Worm (Caenorhabditis elegans): ENCODE measurements around the gene sqv-7.
A peak's percentile ranks its signal among the peaks of the same experiment; 100 is the strongest.
"Not testable (repeated sequence)": the region's sequence is repeated elsewhere in the genome, so short reads cannot be mapped to it uniquely, and the experiment has no call there.

Gene sqv-7

DNA sequence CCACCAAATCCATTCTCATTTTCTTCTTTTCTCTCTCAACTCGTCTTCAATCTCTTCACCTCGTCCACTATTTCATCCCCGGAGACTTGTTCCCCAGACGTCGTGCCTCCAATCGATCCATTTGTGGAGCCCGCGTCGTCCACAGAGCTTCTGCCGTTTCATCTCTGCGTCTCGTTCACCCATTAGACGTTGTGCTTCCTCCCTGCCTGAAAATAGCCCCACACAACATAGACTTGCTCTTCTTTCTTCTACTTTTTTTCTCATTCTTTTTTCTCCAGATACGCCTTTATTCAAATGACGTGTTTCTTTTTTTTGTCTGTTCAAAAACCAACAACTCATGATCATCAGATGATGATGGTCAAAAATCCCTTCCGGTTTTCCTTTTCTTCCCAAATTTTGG lies 19.5 kb downstream of the sqv-7 start (continued):
- TF ChIP-seq ZK546.5 (tag; optimal IDR thresholded peaks at IDR 0.05) (no peak), ceh-28 (tag; optimal IDR thresholded peaks at IDR 0.05) (peak; percentile 50), Y105C5A.15 (GFP tag; IDR thresholded peaks at IDR 0.05) (no peak), spr-1 (tag; optimal IDR thresholded peaks at IDR 0.05) (no peak), ceh-20 (GFP tag; IDR thresholded peaks at IDR 0.05) (peak; percentile 77), daf-12 (tag; optimal IDR thresholded peaks at IDR 0.05) (no peak), php-3 (GFP tag; IDR thresholded peaks at IDR 0.05) (no peak), tag-97 (GFP tag; IDR thresholded peaks at IDR 0.05) (no peak), hif-1 (tag; optimal IDR thresholded peaks at IDR 0.05) (peak in 1 of 2 experiments; percentile 33), fkh-10 (GFP tag; optimal IDR thresholded peaks at IDR 0.05) (peak; percentile 87), cey-2 (tag; optimal IDR thresholded peaks at IDR 0.05; ENCODE audit: borderline replicate concordance, insufficient read depth) (no peak), F37D6.2 (tag; optimal IDR thresholded peaks at IDR 0.05) (peak; percentile 43), lin-29 (GFP tag; IDR thresholded peaks at IDR 0.05) (no peak), lsy-2 (tag; optimal IDR thresholded peaks at IDR 0.05) (peak in 1 of 2 experiments; percentile 66), vab-7 (GFP tag; IDR thresholded peaks at IDR 0.05) (peak; percentile 28; the same call in 1 of the 2 replicates), zfp-3 (GFP tag; conservative IDR thresholded peaks at IDR 0.05) (no peak), nhr-11 (tag; optimal IDR thresholded peaks at IDR 0.05) (peak; percentile 3), unc-130 (GFP tag; optimal IDR thresholded peaks at IDR 0.05) (no peak), ama-1 (optimal IDR thresholded peaks at IDR 0.05) (no peak), pqm-1 (tag; optimal IDR thresholded peaks at IDR 0.05) (no peak), hmg-1.1 (GFP tag; IDR thresholded peaks at IDR 0.05) (peak; percentile 64), hlh-30 (tag; optimal IDR thresholded peaks at IDR 0.05; ENCODE audit: insufficient read depth) (peak; percentile 59), ctbp-1 (GFP tag; IDR thresholded peaks at IDR 0.05) (peak; percentile 57; the same call in 1 of the 2 replicates)

DNA sequence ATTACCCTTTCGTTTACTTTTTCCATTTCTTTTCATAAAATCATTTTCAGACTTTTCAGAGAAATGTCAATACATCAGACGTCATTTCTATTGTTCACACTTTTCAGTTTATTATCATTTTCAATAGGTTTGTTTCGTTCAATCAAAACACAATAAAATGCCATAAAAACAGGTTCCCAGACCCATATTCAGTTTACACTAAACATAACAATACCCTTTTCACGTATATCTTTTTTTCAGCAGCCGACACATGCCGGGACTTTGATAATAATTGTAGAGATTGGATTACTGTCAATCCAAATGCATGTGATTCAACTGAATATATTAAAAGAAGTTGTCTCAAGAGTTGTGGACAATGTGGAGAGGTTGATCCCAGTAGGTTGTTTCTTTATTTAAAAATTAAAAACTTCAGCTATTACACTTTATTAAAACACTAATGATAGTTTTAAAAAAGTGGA lies 22.6 kb downstream of the sqv-7 start, which contains the start of gene C15F1.1:
C15F1.1 (plus strand) TSS at position 51 of the 458 bp plus-strand sequence.
- TF ChIP-seq lin-29 (GFP tag; IDR thresholded peaks at IDR 0.05), result no peak
- TF ChIP-seq mes-2 (tag; optimal IDR thresholded peaks at IDR 0.05; ENCODE audit: poor library complexity, severe bottlenecking), result no peak
- TF ChIP-seq nhr-11 (tag; optimal IDR thresholded peaks at IDR 0.05), result no peak
- TF ChIP-seq unc-130 (GFP tag; optimal IDR thresholded peaks at IDR 0.05), result no peak
- TF ChIP-seq cey-2 (tag; optimal IDR thresholded peaks at IDR 0.05; ENCODE audit: borderline replicate concordance, insufficient read depth), result no peak

DNA sequence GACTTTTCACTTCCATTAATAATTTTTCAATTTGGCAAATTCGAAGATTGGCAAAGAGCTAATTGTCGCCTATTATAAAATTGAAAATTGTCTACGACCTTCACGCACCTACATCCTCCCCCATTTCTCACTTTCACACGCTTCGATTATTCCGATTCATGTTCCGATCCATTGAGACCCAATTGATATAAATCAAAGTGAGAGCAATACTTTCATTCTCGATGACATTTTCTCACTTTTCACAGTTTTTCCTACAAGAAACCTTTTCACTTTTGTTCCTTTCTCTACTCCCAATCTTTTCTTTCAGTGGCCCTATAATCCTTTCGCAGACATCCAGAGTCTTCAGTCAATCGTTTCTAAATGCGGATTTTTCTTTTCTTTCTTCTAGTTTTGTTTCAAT lies 32.8 kb downstream of the sqv-7 start, which contains the start of gene C15F1.2:
C15F1.2 (plus strand) TSS at position 308 of the 400 bp plus-strand sequence.
- TF ChIP-seq unc-62 (GFP tag; optimal IDR thresholded peaks at IDR 0.05 in 1 of 2) (peak in 1 of 2 experiments; percentile 9), unc-62 (tag; optimal IDR thresholded peaks at IDR 0.05) (no peak), ces-1 (GFP tag; optimal IDR thresholded peaks at IDR 0.05) (no peak)

DNA sequence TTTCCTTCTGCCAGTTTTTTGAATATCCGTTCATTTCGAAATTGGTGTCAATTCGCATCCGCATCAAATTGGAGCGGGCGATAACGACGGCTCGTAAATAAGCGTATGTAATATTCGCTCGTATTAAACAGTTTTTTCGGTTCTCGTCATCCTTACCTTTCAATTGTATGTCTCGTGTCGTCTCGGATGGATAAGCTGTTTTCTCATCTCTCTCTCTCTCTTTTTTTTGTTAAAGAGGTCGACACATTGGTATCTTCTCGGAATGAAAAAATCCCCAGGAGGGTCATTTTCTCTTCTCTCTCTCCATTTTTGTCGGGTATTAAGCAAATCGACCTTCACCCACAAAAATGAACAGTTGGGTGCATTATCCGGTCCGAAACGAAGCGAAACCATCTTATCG lies 33.6 kb downstream of the sqv-7 start:
- peak; percentile 11 for TF ChIP-seq nhr-28 (tag; optimal IDR thresholded peaks at IDR 0.05)
- TF ChIP-seq F49E8.2 (tag; optimal IDR thresholded peaks at IDR 0.05; ENCODE audit: borderline replicate concordance), result no peak

DNA sequence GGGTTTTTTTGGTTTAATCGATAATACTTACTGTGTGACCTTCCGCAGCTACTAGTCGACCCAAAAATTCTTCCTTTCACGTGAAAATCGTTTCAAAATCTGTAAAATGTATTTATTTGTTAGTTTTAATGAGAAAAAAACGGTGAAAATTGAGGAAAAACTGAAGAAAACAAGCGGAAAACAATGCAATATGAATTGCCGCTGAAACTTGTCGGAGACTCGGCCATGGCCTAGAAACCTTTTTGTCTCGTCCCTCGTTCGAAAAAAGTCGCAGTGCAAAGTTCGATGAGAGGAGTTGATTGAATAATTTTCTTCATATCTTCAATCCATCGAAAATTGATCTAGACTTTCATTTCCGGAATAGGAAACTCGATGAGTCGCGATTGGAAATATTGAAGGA lies 34.8 kb downstream of the sqv-7 start, which contains the start of gene C15F1.8:
C15F1.8 (minus strand) TSS at position 101 of the 400 bp plus-strand sequence.
- TF ChIP-seq fkh-10 (GFP tag; optimal IDR thresholded peaks at IDR 0.05); lin-13 (GFP tag; optimal IDR thresholded peaks at IDR 0.05); F44E2.7 (GFP tag; IDR thresholded peaks at IDR 0.05): not testable (repeated sequence)

DNA sequence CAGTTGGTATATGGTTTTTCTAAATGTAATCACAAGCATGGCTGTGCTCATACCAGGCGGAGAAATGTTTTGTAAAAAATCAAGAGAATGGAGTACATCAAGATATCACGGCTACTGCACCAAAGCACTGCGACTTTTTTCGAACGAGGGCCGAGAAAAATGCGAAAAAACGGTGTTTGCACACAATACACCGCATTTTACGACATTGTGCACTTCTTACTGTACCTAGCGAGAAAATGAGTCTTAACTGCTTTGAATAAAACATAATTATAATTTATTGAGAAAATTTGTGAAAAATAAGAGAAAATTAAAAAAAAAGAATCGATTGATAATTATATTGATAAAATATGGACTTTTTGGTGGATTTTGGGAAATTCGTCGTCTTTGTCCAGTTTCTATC lies 36.8 kb downstream of the sqv-7 start:
- TF ChIP-seq nhr-42 (GFP tag; IDR thresholded peaks at IDR 0.05) (no peak), mdl-1 (tag; optimal IDR thresholded peaks at IDR 0.05) (no peak), pqm-1 (tag; optimal IDR thresholded peaks at IDR 0.05) (no peak), F10B5.3 (tag; optimal IDR thresholded peaks at IDR 0.05) (no peak), mes-2 (tag; optimal IDR thresholded peaks at IDR 0.05; ENCODE audit: poor library complexity, severe bottlenecking) (peak; percentile 35), attf-4 (tag; optimal IDR thresholded peaks at IDR 0.05) (no peak), rbr-2 (tag; optimal IDR thresholded peaks at IDR 0.05) (no peak), dpl-1 (GFP tag; optimal IDR thresholded peaks at IDR 0.05) (peak; percentile 20), duxl-1 (tag; optimal IDR thresholded peaks at IDR 0.05; ENCODE audit: poor library complexity) (no peak), daf-12 (tag; optimal IDR thresholded peaks at IDR 0.05) (no peak), lsy-2 (tag; optimal IDR thresholded peaks at IDR 0.05) (peak in 1 of 2 experiments; percentile 62), ama-1 (optimal IDR thresholded peaks at IDR 0.05) (no peak)

Data from whole organism, L4 larva.